Fruit fly (Drosophila melanogaster): Measurements from ENCODE around the gene CG10469.

The CG10469 gene

dm6 chr3L:6094697-6095096 lies 1.6 kb upstream of the CG10469 start, which contains the start of the genes CG10467 and loj (continued):
- TF ChIP-seq insv (GFP tag; optimal IDR thresholded peaks at IDR 0.05) (peak in 1 of 2 experiments; percentile 63), CG2712 (tag; optimal IDR thresholded peaks at IDR 0.05) (peak; percentile 95), grau (tag; optimal IDR thresholded peaks at IDR 0.05) (peak; percentile 95), dan (GFP tag; IDR thresholded peaks at IDR 0.05) (peak; percentile 94), CkIIα-i1 (GFP tag; IDR thresholded peaks at IDR 0.05) (peak; percentile 84), pita (GFP tag; optimal IDR thresholded peaks at IDR 0.05) (no peak), Dip3 (GFP tag; optimal IDR thresholded peaks at IDR 0.05) (peak; percentile 84), CG17802 (tag; optimal IDR thresholded peaks at IDR 0.05) (peak; percentile 84), CG42726 (GFP tag; IDR thresholded peaks at IDR 0.05; ENCODE audit: partially characterized antibody) (peak; percentile 53; the same call in 1 of the 2 replicates), ems (GFP tag; optimal IDR thresholded peaks at IDR 0.05) (peak; percentile 88), ato (GFP tag; IDR thresholded peaks at IDR 0.05; ENCODE audit: partially characterized antibody) (no peak; the same call in 1 of the 2 replicates), gro (GFP tag; optimal IDR thresholded peaks at IDR 0.05) (peak; percentile 71), CG32532 (GFP tag; IDR thresholded peaks at IDR 0.05) (peak; percentile 98), h (optimal IDR thresholded peaks at IDR 0.05) (no peak), CG18599 (GFP tag; optimal IDR thresholded peaks at IDR 0.05) (peak; percentile 94), yki (optimal IDR thresholded peaks at IDR 0.05) (no peak), CG7357 (GFP tag; IDR thresholded peaks at IDR 0.05) (peak; percentile 92), Sin3A (optimal IDR thresholded peaks at IDR 0.05) (peak; percentile 50), fd3F (GFP tag; optimal IDR thresholded peaks at IDR 0.05) (peak; percentile 96), CG7556 (GFP tag; optimal IDR thresholded peaks at IDR 0.05) (peak; percentile 90), CG10654 (GFP tag; optimal IDR thresholded peaks at IDR 0.05) (peak; percentile 96), sqz (GFP tag; optimal IDR thresholded peaks at IDR 0.05) (no peak), CG10209 (GFP tag; optimal IDR thresholded peaks at IDR 0.05) (peak; percentile 95), CG17568 (GFP tag; optimal IDR thresholded peaks at IDR 0.05) (peak; percentile 81), E2f1 (GFP tag; IDR thresholded peaks at IDR 0.05) (peak; percentile 97), CG13296 (GFP tag; optimal IDR thresholded peaks at IDR 0.05) (peak; percentile 86), CG10565 (GFP tag; optimal IDR thresholded peaks at IDR 0.05) (peak; percentile 50), chinmo (GFP tag; IDR thresholded peaks at IDR 0.05; ENCODE audit: partially characterized antibody) (no peak), CG11093 (GFP tag; IDR thresholded peaks at IDR 0.05) (peak; percentile 97), run (tag; optimal IDR thresholded peaks at IDR 0.05) (peak; percentile 77), Tbp (GFP tag; optimal IDR thresholded peaks at IDR 0.05) (no peak), btn (GFP tag; optimal IDR thresholded peaks at IDR 0.05) (no peak), CG12219 (GFP tag; optimal IDR thresholded peaks at IDR 0.05) (peak; percentile 73), gsb-n (tag; optimal IDR thresholded peaks at IDR 0.05) (peak; percentile 94), CG34376 (GFP tag; optimal IDR thresholded peaks at IDR 0.05) (peak; percentile 75), CG17359 (tag; optimal IDR thresholded peaks at IDR 0.05) (peak; percentile 96), CG7928 (GFP tag; optimal IDR thresholded peaks at IDR 0.05) (peak; percentile 75), cato (GFP tag; optimal IDR thresholded peaks at IDR 0.05; ENCODE audit: borderline replicate concordance) (peak; percentile 94), CG34422 (GFP tag; IDR thresholded peaks at IDR 0.05) (peak; percentile 98), CG1602 (GFP tag; optimal IDR thresholded peaks at IDR 0.05) (peak; percentile 98), Fer2 (tag; optimal IDR thresholded peaks at IDR 0.05) (peak; percentile 94), CG10543 (GFP tag; optimal IDR thresholded peaks at IDR 0.05) (peak; percentile 91), ap (GFP tag; IDR thresholded peaks at IDR 0.05) (peak; percentile 92), tup (GFP tag; optimal IDR thresholded peaks at IDR 0.05) (peak; percentile 88), CG18764 (GFP tag; optimal IDR thresholded peaks at IDR 0.05) (peak; percentile 92), lola (GFP tag; optimal IDR thresholded peaks at IDR 0.05) (peak in 1 of 3 experiments; percentile 97), gcm2 (GFP tag; optimal IDR thresholded peaks at IDR 0.05) (peak; percentile 37), pzg (GFP tag; optimal IDR thresholded peaks at IDR 0.05) (peak; percentile 63), CG3726 (GFP tag; IDR thresholded peaks at IDR 0.05) (peak; percentile 95; the same call in 2 of the 3 replicates), CG11085 (GFP tag; IDR thresholded peaks at IDR 0.05) (peak; percentile 97), pros (GFP tag; optimal IDR thresholded peaks at IDR 0.05) (no peak)
